Worm (Caenorhabditis elegans): Measurements from ENCODE around the gene dpyd-1.

The dpyd-1 gene

DNA sequence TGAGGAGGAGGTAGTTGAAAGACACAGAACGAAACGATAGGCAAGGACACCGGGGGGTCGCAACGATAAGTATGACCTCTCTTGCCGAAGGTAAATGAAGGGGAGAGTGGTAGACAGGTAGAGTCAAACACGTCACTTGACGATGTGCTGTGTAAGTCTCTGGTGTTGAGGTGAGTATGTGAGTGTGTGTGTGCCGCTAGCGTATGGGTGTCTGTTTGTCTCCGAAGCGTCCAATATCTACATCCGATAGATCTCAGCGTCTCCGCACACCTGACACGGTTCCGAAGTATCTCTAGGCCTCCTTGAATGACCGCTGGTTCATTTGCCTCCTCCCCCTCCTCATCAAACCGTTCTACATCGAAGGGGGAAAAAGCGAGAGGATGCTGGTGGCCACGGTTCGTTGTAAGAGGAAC, 7.5 kb downstream of the dpyd-1 start:
- TF ChIP-seq tag-97 (GFP tag; IDR thresholded peaks at IDR 0.05): no peak
- TF ChIP-seq lsy-2 (tag; optimal IDR thresholded peaks at IDR 0.05): peak; percentile 34 to 44
- peak; percentile 91 for TF ChIP-seq aha-1 (tag)
- TF ChIP-seq daf-12 (tag; optimal IDR thresholded peaks at IDR 0.05): no peak
- TF ChIP-seq egl-27 (tag; optimal IDR thresholded peaks at IDR 0.05): no peak
- TF ChIP-seq lin-39 (tag; optimal IDR thresholded peaks at IDR 0.05): no peak
- TF ChIP-seq hlh-30 (tag; optimal IDR thresholded peaks at IDR 0.05; ENCODE audit: insufficient read depth): peak; percentile 91
- TF ChIP-seq T20F7.1 (GFP tag; optimal IDR thresholded peaks at IDR 0.05): no peak
- TF ChIP-seq zag-1 (tag; optimal IDR thresholded peaks at IDR 0.05): no peak
- peak; percentile 83 for TF ChIP-seq mep-1 (tag; optimal IDR thresholded peaks at IDR 0.05)
- peak; percentile 66 for TF ChIP-seq nhr-6 (tag; optimal IDR thresholded peaks at IDR 0.05)
- TF ChIP-seq nhr-76 (tag; optimal IDR thresholded peaks at IDR 0.05): no peak
- TF ChIP-seq saeg-2 (GFP tag; IDR thresholded peaks at IDR 0.05): no peak
- TF ChIP-seq rbr-2 (tag; optimal IDR thresholded peaks at IDR 0.05): peak; percentile 58
- TF ChIP-seq hmg-1.1 (GFP tag; IDR thresholded peaks at IDR 0.05): peak; percentile 69
- no peak for TF ChIP-seq pha-4 (GFP tag; IDR thresholded peaks at IDR 0.05)
- TF ChIP-seq pha-4 (tag; optimal IDR thresholded peaks at IDR 0.05): peak; percentile 45
- TF ChIP-seq nhr-41 (GFP tag; IDR thresholded peaks at IDR 0.05): peak; percentile 95
- TF ChIP-seq ceh-62 (tag; optimal IDR thresholded peaks at IDR 0.05): no peak
- peak; percentile 90 for TF ChIP-seq hlh-11 (tag; optimal IDR thresholded peaks at IDR 0.05)
- TF ChIP-seq unc-62 (GFP tag; optimal IDR thresholded peaks at IDR 0.05 in 1 of 2): peak in 1 of 2 experiments; percentile 99
- TF ChIP-seq unc-62 (tag; optimal IDR thresholded peaks at IDR 0.05): no peak
- no peak for TF ChIP-seq daf-16 (GFP tag; optimal IDR thresholded peaks at IDR 0.05)
- TF ChIP-seq daf-16 (tag; optimal IDR thresholded peaks at IDR 0.05): peak; percentile 34
- TF ChIP-seq fos-1 (tag; optimal IDR thresholded peaks at IDR 0.05): no peak
- TF ChIP-seq dmd-6 (GFP tag; IDR thresholded peaks at IDR 0.05): peak; percentile 74
- TF ChIP-seq nhr-77 (tag; optimal IDR thresholded peaks at IDR 0.05): peak; percentile 58
- no peak for TF ChIP-seq ceh-28 (tag; optimal IDR thresholded peaks at IDR 0.05)
- TF ChIP-seq lin-1 (GFP tag; IDR thresholded peaks at IDR 0.05): 0 out of 2 replicates have a peak, but pooled peaks have one; percentile 60
- no peak for TF ChIP-seq arid-1 (GFP tag; conservative IDR thresholded peaks at IDR 0.05)
- TF ChIP-seq jun-1 (tag; optimal IDR thresholded peaks at IDR 0.05): peak; percentile 22
- TF ChIP-seq dve-1 (tag; optimal IDR thresholded peaks at IDR 0.05; ENCODE audit: insufficient read depth): peak; percentile 70
- no peak for TF ChIP-seq dmd-9 (GFP tag; IDR thresholded peaks at IDR 0.05)
- peak; percentile 59 for TF ChIP-seq nhr-11 (tag; optimal IDR thresholded peaks at IDR 0.05)
- TF ChIP-seq mxl-3 (GFP tag; optimal IDR thresholded peaks at IDR 0.05): peak; percentile 86
- TF ChIP-seq pqm-1 (tag; optimal IDR thresholded peaks at IDR 0.05): peak; percentile 71
- peak; percentile 36 for TF ChIP-seq attf-4 (tag; optimal IDR thresholded peaks at IDR 0.05)
- no peak for TF ChIP-seq nhr-237 (tag; optimal IDR thresholded peaks at IDR 0.05)
- TF ChIP-seq nhr-28 (tag; optimal IDR thresholded peaks at IDR 0.05): peak; percentile 91
- TF ChIP-seq lim-7 (GFP tag; IDR thresholded peaks at IDR 0.05): no peak
- TF ChIP-seq spr-1 (tag; optimal IDR thresholded peaks at IDR 0.05): no peak
- no peak for TF ChIP-seq nhr-10 (tag; optimal IDR thresholded peaks at IDR 0.05)
- TF ChIP-seq mes-2 (tag; optimal IDR thresholded peaks at IDR 0.05; ENCODE audit: poor library complexity, severe bottlenecking): peak; percentile 48
- no peak for TF ChIP-seq daf-19 (GFP tag; conservative IDR thresholded peaks at IDR 0.05)
- peak; percentile 3 for TF ChIP-seq duxl-1 (tag; optimal IDR thresholded peaks at IDR 0.05; ENCODE audit: poor library complexity)
- TF ChIP-seq nhr-25 (tag; optimal IDR thresholded peaks at IDR 0.05; ENCODE audit: borderline replicate concordance, insufficient read depth): peak; percentile 95
- no peak for TF ChIP-seq snpc-1.2 (GFP tag; IDR thresholded peaks at IDR 0.05)
- no peak for TF ChIP-seq D1046.2 (GFP tag; IDR thresholded peaks at IDR 0.05)
- TF ChIP-seq lin-13 (GFP tag; optimal IDR thresholded peaks at IDR 0.05): peak; percentile 0
- TF ChIP-seq mdl-1 (tag; optimal IDR thresholded peaks at IDR 0.05): peak; percentile 16 to 67
- 0 out of 2 replicates have a peak, but pooled peaks have one; percentile 29 for TF ChIP-seq T26A8.4 (GFP tag; IDR thresholded peaks at IDR 0.05)
- peak; percentile 16 for TF ChIP-seq nhr-48 (tag; optimal IDR thresholded peaks at IDR 0.05)
- TF ChIP-seq ceh-82 (tag; optimal IDR thresholded peaks at IDR 0.05): no peak

All from whole organism, L4 larva.